Worm (Caenorhabditis elegans) whole organism, late embryonic: ENCODE results near the gene ZK1128.7.

Experiments
- K09A11.1 ChIP-seq: sonication (generic microtip); optimal IDR thresholded peaks from 2 replicates; lab custom pipeline; 2017; ENCODE audit warnings: antibody characterized with exemption, mild to moderate bottlenecking, missing genetic modification characterization, missing compliant biosample characterization; ENCODE audit not compliant: insufficient read depth
- ceh-6 ChIP-seq: fragments of 200-800 bp; sonication (Bioruptor generic); optimal IDR thresholded peaks from 2 replicates; lab custom pipeline; 2018; ENCODE audit warnings: mild to moderate bottlenecking, missing genetic modification characterization, missing compliant biosample characterization
- pha-4 ChIP-seq: fragments of 150-350 bp; optimal IDR thresholded peaks from 2 replicates; lab custom pipeline; 2018; ENCODE audit warnings: missing biosample characterization, missing genetic modification reagents, missing genetic modification characterization
- syd-9 ChIP-seq: sonication (generic microtip); optimal IDR thresholded peaks from 2 replicates; lab custom pipeline; 2016; ENCODE audit warnings: mild to moderate bottlenecking, missing genetic modification characterization, moderate library complexity, missing compliant biosample characterization

- no peak for TF ChIP-seq ceh-6 (GFP tag; lab: Kevin White, UChicago)
- TF ChIP-seq pha-4 (tag; lab: Kevin White, UChicago): no peak
- TF ChIP-seq syd-9: no peak
- no peak for TF ChIP-seq K09A11.1
Measured at ce11 chrIII:10170265-10170664, 33.5 kb downstream of the ZK1128.7 start.
